Worm (Caenorhabditis elegans) whole organism, late embryonic: ENCODE results near the gene let-413.

Experiments
- C38D4.7 ChIP-seq: fragments of 200-800 bp; sonication (Bioruptor generic); optimal IDR thresholded peaks from 2 replicates; lab custom pipeline; 2018; ENCODE audit warnings: mild to moderate bottlenecking, missing genetic modification characterization, moderate library complexity, missing compliant biosample characterization
- F13H6.1 ChIP-seq: sonication (generic microtip); optimal IDR thresholded peaks from 2 replicates; lab custom pipeline; 2016; ENCODE audit warnings: missing genetic modification characterization, missing compliant biosample characterization
- K02D7.2 ChIP-seq: sonication (generic microtip); optimal IDR thresholded peaks from 2 replicates; lab custom pipeline; 2017; ENCODE audit warnings: mild to moderate bottlenecking, missing genetic modification characterization, missing compliant biosample characterization
- K09A11.1 ChIP-seq: sonication (generic microtip); optimal IDR thresholded peaks from 2 replicates; lab custom pipeline; 2017; ENCODE audit warnings: antibody characterized with exemption, mild to moderate bottlenecking, missing genetic modification characterization, missing compliant biosample characterization; ENCODE audit not compliant: insufficient read depth
- ceh-14 ChIP-seq: sonication (generic microtip); optimal IDR thresholded peaks from 2 replicates; lab custom pipeline; 2016; ENCODE audit warnings: missing genotype, missing genetic modification characterization, missing compliant biosample characterization
- ceh-18 ChIP-seq: sonication (generic microtip); optimal IDR thresholded peaks from 2 replicates; lab custom pipeline; 2016; ENCODE audit warnings: missing genetic modification characterization, missing compliant biosample characterization
- ceh-22 ChIP-seq: sonication (generic microtip); optimal IDR thresholded peaks from 2 replicates; lab custom pipeline; 2017; ENCODE audit warnings: missing biosample characterization, missing genetic modification characterization
- ceh-24 ChIP-seq: sonication (generic microtip); optimal IDR thresholded peaks from 2 replicates; lab custom pipeline; 2016; ENCODE audit warnings: mild to moderate bottlenecking, missing genetic modification characterization, missing compliant biosample characterization
- ceh-30 ChIP-seq: fragments of 150-350 bp; optimal IDR thresholded peaks from 2 replicates; lab custom pipeline; 2014; ENCODE audit warnings: missing biosample characterization, missing genetic modification characterization
- ceh-34 ChIP-seq: sonication (generic microtip); optimal IDR thresholded peaks from 2 replicates; lab custom pipeline; 2016; ENCODE audit warnings: mild to moderate bottlenecking, missing genetic modification characterization, missing compliant biosample characterization
- ceh-48 ChIP-seq: sonication (generic microtip); optimal IDR thresholded peaks from 2 replicates; lab custom pipeline; 2016; ENCODE audit warnings: missing genetic modification characterization, inconsistent platforms, missing compliant biosample characterization
- ceh-9 ChIP-seq: sonication (generic microtip); optimal IDR thresholded peaks from 2 replicates; lab custom pipeline; 2016; ENCODE audit warnings: mild to moderate bottlenecking, missing genetic modification characterization, inconsistent platforms, missing compliant biosample characterization
- che-1 ChIP-seq: sonication (generic microtip); optimal IDR thresholded peaks from 2 replicates; lab custom pipeline; 2016; ENCODE audit warnings: mild to moderate bottlenecking, missing genetic modification characterization, missing compliant biosample characterization
- dve-1 ChIP-seq: sonication (generic microtip); optimal IDR thresholded peaks from 2 replicates; lab custom pipeline; 2017; ENCODE audit warnings: antibody characterized with exemption, mild to moderate bottlenecking, missing genetic modification characterization, missing compliant biosample characterization
- elt-4 ChIP-seq: sonication (generic microtip); optimal IDR thresholded peaks from 2 replicates; lab custom pipeline; 2016; ENCODE audit warnings: missing genetic modification characterization, missing compliant biosample characterization
- ets-4 ChIP-seq: sonication (generic microtip); optimal IDR thresholded peaks from 2 replicates; lab custom pipeline; 2016; ENCODE audit warnings: missing genetic modification characterization, missing compliant biosample characterization
- eyg-1 ChIP-seq: sonication (generic microtip); optimal IDR thresholded peaks from 2 replicates; lab custom pipeline; 2016; ENCODE audit warnings: missing genotype, missing genetic modification characterization, missing compliant biosample characterization
- hlh-13 ChIP-seq: fragments of 200-800 bp; sonication (Bioruptor generic); optimal IDR thresholded peaks from 2 replicates; lab custom pipeline; 2018; ENCODE audit warnings: mild to moderate bottlenecking, missing genetic modification characterization, missing compliant biosample characterization
- hlh-8 ChIP-seq: sonication (generic microtip); optimal IDR thresholded peaks from 2 replicates; lab custom pipeline; 2016; ENCODE audit warnings: missing genotype, missing genetic modification characterization, missing compliant biosample characterization
- mec-3 ChIP-seq: sonication (generic microtip); optimal IDR thresholded peaks from 2 replicates; lab custom pipeline; 2016; ENCODE audit warnings: borderline replicate concordance, missing genetic modification characterization, missing compliant biosample characterization
- nfya-1 ChIP-seq: sonication (generic microtip); optimal IDR thresholded peaks from 2 replicates; lab custom pipeline; 2017; ENCODE audit warnings: missing genetic modification characterization, mild to moderate bottlenecking, missing compliant biosample characterization, antibody characterized with exemption, moderate library complexity
- nhr-11 ChIP-seq: fragments of 150-350 bp; optimal IDR thresholded peaks from 2 replicates; lab custom pipeline; 2014; ENCODE audit warnings: missing biosample characterization, missing genetic modification characterization
- pag-3 ChIP-seq: sonication (generic microtip); optimal IDR thresholded peaks from 2 replicates; lab custom pipeline; 2016; ENCODE audit warnings: missing compliant biosample characterization, missing genetic modification characterization, borderline replicate concordance
- pha-2 ChIP-seq: sonication (generic microtip); optimal IDR thresholded peaks from 2 replicates; lab custom pipeline; 2017; ENCODE audit warnings: mild to moderate bottlenecking, missing genetic modification characterization, missing compliant biosample characterization
- pha-4 ChIP-seq: fragments of 150-350 bp; optimal IDR thresholded peaks from 2 replicates; lab custom pipeline; 2018; ENCODE audit warnings: missing biosample characterization, missing genetic modification reagents, missing genetic modification characterization
- pqm-1 ChIP-seq: sonication (generic microtip); optimal IDR thresholded peaks from 2 replicates; lab custom pipeline; 2016; ENCODE audit warnings: missing genetic modification characterization, missing compliant biosample characterization
- pros-1 ChIP-seq: fragments of 150-350 bp; optimal IDR thresholded peaks from 2 replicates; lab custom pipeline; 2014; ENCODE audit warnings: missing biosample characterization, missing genetic modification reagents, missing genetic modification characterization
- sox-2 ChIP-seq: fragments of 200-800 bp; sonication (Bioruptor generic); IDR thresholded peaks from 2 replicates; pipeline ENCODE4 v1.3.6; 2022; ENCODE audit warnings: missing genetic modification reagents, missing genetic modification characterization, missing compliant biosample characterization
- syd-9 ChIP-seq: sonication (generic microtip); optimal IDR thresholded peaks from 2 replicates; lab custom pipeline; 2016; ENCODE audit warnings: mild to moderate bottlenecking, missing genetic modification characterization, moderate library complexity, missing compliant biosample characterization
- tbx-2 ChIP-seq: sonication (generic microtip); optimal IDR thresholded peaks from 2 replicates; lab custom pipeline; 2016; ENCODE audit warnings: missing genetic modification characterization, missing compliant biosample characterization
- tbx-7 ChIP-seq: sonication (generic microtip); optimal IDR thresholded peaks from 2 replicates; lab custom pipeline; 2016; ENCODE audit warnings: missing genotype, missing genetic modification characterization, missing compliant biosample characterization
- ttx-3 ChIP-seq: sonication (generic microtip); optimal IDR thresholded peaks from 2 replicates; lab custom pipeline; 2016; ENCODE audit warnings: missing genetic modification reagents, missing genetic modification characterization, missing compliant biosample characterization
- unc-42 ChIP-seq: sonication (generic microtip); optimal IDR thresholded peaks from 2 replicates; lab custom pipeline; 2016; ENCODE audit warnings: missing genotype, missing genetic modification characterization, missing compliant biosample characterization
- zip-5 ChIP-seq: sonication (generic microtip); optimal IDR thresholded peaks from 2 replicates; lab custom pipeline; 2016; ENCODE audit warnings: missing genetic modification characterization, missing compliant biosample characterization
- ztf-16 ChIP-seq: sonication (generic microtip); optimal IDR thresholded peaks from 2 replicates; lab custom pipeline; 2017; ENCODE audit warnings: missing genetic modification characterization, missing compliant biosample characterization

let-413 gene

DNA sequence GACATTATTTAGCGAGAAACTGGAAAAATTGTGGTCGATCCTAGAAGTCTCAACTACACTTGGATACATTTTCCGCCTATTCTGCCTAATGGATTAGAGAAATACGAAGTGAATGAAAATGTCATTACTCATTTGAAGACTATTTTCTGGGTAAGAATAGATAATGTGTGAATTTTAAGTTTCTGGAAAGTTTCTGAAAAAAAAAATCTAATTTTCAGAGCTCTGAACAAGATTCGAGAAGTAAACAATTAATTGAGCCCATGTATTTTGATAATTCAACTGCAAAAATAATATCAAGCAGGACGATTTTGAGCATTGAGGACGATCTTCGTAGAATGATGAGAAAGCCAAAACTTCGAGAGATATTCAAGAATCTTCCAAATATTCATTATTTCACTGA, 31.3 kb downstream of the let-413 start:
- TF ChIP-seq pros-1 (no peak), unc-42 (tag; lab: Kevin White, UChicago) (no peak), syd-9 (no peak), ceh-14 (no peak), hlh-8 (tag; lab: Kevin White, UChicago) (no peak), pha-4 (tag; lab: Kevin White, UChicago) (no peak), ceh-9 (tag; lab: Kevin White, UChicago) (no peak), dve-1 (tag; lab: Kevin White, UChicago) (no peak), C38D4.7 (GFP tag; lab: Kevin White, UChicago) (no peak), ceh-34 (no peak), ztf-16 (no peak), mec-3 (tag; lab: Kevin White, UChicago) (no peak), che-1 (no peak), nfya-1 (no peak)

DNA sequence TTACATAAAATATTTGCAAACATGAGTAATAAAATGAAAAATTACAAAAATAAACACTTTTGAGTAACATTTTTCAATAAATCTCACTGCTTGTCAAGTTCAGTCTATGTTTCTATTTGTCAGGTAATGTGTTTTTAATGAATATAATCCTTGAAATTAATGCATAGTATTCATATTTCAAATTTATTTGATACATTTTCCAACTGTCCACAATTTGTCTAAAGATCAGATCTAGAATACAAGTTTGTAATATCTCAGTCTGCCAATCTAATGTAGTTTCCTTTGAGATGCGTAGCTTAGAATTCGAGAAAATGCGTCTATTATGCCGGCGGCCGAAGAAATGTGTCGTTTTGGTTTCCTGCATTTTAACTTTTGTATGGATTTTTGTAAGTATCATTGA, 34.0 kb downstream of the let-413 start, which contains the start of gene Y97E10B.1:
TSS of gene Y97E10B.1 (plus strand) at position 301 of the 400 bp plus-strand sequence.
- TF ChIP-seq tbx-7 (tag; lab: Kevin White, UChicago) (no peak), mec-3 (tag; lab: Kevin White, UChicago) (no peak), ceh-30 (tag; lab: Kevin White, UChicago) (no peak), nhr-11 (no peak), pqm-1 (tag; lab: Kevin White, UChicago) (no peak), ets-4 (no peak), dve-1 (tag; lab: Kevin White, UChicago) (no peak), ceh-22 (tag; lab: Kevin White, UChicago) (no peak)

DNA sequence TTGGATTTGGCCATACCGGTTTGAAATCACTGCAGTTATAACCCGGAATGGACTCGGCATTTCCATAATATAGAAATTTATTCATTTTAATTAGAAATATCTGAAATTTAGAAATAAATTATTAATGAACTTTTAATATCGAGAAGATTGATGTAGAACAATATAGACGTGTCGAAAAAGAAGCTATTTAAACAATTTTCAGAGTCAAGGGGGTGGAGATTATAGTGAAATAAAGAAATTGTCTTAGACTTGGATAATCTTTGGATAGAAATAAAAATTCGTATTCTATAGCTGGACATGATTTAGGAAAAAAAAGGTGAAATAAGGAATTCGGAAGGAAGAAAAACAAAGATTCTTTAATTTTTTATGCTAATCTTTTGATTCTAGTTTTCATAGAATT, 37.3 kb downstream of the let-413 start, which contains the start of gene srt-53:
TSS of gene srt-53 (minus strand) at position 101 of the 400 bp plus-strand sequence.
- TF ChIP-seq ceh-24 (tag; lab: Kevin White, UChicago) (no peak), elt-4 (tag; lab: Kevin White, UChicago) (no peak), sox-2 (no peak), pqm-1 (tag; lab: Kevin White, UChicago) (no peak), F13H6.1 (tag; lab: Kevin White, UChicago) (no peak), eyg-1 (tag; lab: Kevin White, UChicago) (no peak), K09A11.1 (tag; lab: Kevin White, UChicago) (no peak)

DNA sequence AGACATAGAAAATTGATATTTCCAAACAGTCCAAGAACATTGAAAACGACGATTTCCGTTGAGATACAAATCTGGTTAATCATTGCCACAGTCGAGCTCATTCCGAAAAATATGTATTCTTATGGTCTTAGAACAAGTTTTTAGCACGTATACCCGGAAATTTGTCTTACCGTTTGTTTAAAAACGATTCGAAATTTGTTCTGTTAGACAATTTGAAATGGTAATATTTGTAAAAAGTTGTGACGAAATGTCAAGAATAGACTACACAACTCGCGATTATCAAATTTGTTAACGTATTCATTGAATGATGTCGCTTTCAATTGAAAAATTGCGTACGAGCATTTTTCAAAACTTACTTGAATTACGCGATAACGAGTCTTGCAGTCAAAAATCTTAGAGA, 40.4 kb downstream of the let-413 start, which contains the start of gene srsx-3:
TSS of gene srsx-3 (minus strand) at position 101 of the 400 bp plus-strand sequence.
- TF ChIP-seq K02D7.2 (tag; lab: Kevin White, UChicago) (no peak), hlh-13 (GFP tag; lab: Kevin White, UChicago) (no peak), zip-5 (tag; lab: Kevin White, UChicago) (no peak), ceh-14 (no peak), mec-3 (tag; lab: Kevin White, UChicago) (no peak), pha-2 (tag; lab: Kevin White, UChicago) (no peak)

DNA sequence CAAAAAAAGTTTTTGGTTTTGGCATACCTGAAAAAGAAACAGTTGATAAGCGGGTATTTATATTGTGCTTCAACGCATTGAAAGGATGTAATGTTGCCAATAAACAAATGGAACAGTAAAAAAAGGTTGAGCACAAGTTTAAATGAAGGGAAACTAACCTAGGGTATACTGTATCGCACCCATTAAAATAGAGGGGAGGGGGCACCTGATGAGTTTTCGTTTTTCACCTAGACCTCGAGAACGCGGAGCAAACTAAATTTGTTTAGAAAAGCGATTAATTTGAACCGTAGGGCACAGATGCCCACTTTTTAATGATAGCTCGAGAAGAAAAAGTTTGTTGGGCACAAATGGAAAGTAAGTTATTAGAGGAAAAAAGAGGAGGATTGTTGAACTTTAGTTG, 44.6 kb downstream of the let-413 start, which contains the start of gene ncx-10:
TSS of gene ncx-10 (minus strand) at position 101 of the 400 bp plus-strand sequence.
- TF ChIP-seq ttx-3 (tag; lab: Kevin White, UChicago): no peak
- no peak for TF ChIP-seq pros-1
- TF ChIP-seq ceh-18: no peak
- no peak for TF ChIP-seq tbx-2 (tag; lab: Kevin White, UChicago)
- no peak for TF ChIP-seq ceh-9 (tag; lab: Kevin White, UChicago)
- no peak for TF ChIP-seq pag-3 (tag; lab: Kevin White, UChicago)
- no peak for TF ChIP-seq ceh-22 (tag; lab: Kevin White, UChicago)
- no peak for TF ChIP-seq che-1
- no peak for TF ChIP-seq ceh-34
- no peak for TF ChIP-seq sox-2
- no peak for TF ChIP-seq zip-5 (tag; lab: Kevin White, UChicago)
- TF ChIP-seq ceh-48: no peak
